Worm (Caenorhabditis elegans): Measurements from ENCODE around the gene dnj-14.

- TF ChIP-seq hlh-13 (GFP tag; optimal IDR thresholded peaks at IDR 0.05) (no peak), elt-4 (tag; optimal IDR thresholded peaks at IDR 0.05) (no peak), nhr-11 (tag; optimal IDR thresholded peaks at IDR 0.05) (no peak), sox-4 (tag; optimal IDR thresholded peaks at IDR 0.05) (no peak), mec-3 (tag; optimal IDR thresholded peaks at IDR 0.05; ENCODE audit: borderline replicate concordance) (no peak), fkh-10 (GFP tag; optimal IDR thresholded peaks at IDR 0.05) (no peak), C38D4.7 (GFP tag; optimal IDR thresholded peaks at IDR 0.05) (no peak), ceh-24 (tag; optimal IDR thresholded peaks at IDR 0.05) (no peak), pha-4 (tag; optimal IDR thresholded peaks at IDR 0.05) (no peak)
Measured at ce11 chrX:4699411-4700050, 12.0 kb downstream of the dnj-14 start, which contains the start of gene hyl-2.
